Worm (Caenorhabditis elegans): ENCODE measurements around the gene R05G6.3.
A peak's percentile ranks its signal among the peaks of the same experiment; 100 is the strongest.

Gene R05G6.3

ce11 chrIV:7477697-7478096 is 38.7 kb upstream of the R05G6.3 start (continued):
- TF ChIP-seq hmg-20 (GFP tag; IDR thresholded peaks at IDR 0.05) (no peak), madf-10 (tag; optimal IDR thresholded peaks at IDR 0.05) (no peak), zfh-2 (GFP tag; conservative IDR thresholded peaks at IDR 0.05) (no peak), snpc-1.3 (tag; optimal IDR thresholded peaks at IDR 0.05; ENCODE audit: insufficient read depth) (peak; percentile 50), lin-40 (tag; optimal IDR thresholded peaks at IDR 0.05) (no peak), lir-1 (GFP tag; conservative IDR thresholded peaks at IDR 0.05) (peak; percentile 48; the same call in 1 of the 2 replicates), dpff-1 (tag; optimal IDR thresholded peaks at IDR 0.05) (no peak), egrh-3 (GFP tag; IDR thresholded peaks at IDR 0.05) (no peak), rec-8 (tag; optimal IDR thresholded peaks at IDR 0.05) (no peak), repo-1 (tag; optimal IDR thresholded peaks at IDR 0.05) (no peak), Y67H2A.10 (GFP tag; conservative IDR thresholded peaks at IDR 0.05) (peak; percentile 56; the same call in 1 of the 2 replicates), B0261.1 (tag; optimal IDR thresholded peaks at IDR 0.05) (no peak), F52B5.7 (tag; optimal IDR thresholded peaks at IDR 0.05) (no peak), dox-1 (GFP tag; IDR thresholded peaks at IDR 0.05) (peak; percentile 88), pbrm-1 (GFP tag; IDR thresholded peaks at IDR 0.05) (peak; percentile 90), K12H6.12 (tag; optimal IDR thresholded peaks at IDR 0.05) (no peak), gei-17 (GFP tag; optimal IDR thresholded peaks at IDR 0.05) (no peak), aptf-2 (GFP tag; conservative IDR thresholded peaks at IDR 0.05) (no peak), unc-130 (GFP tag; optimal IDR thresholded peaks at IDR 0.05) (peak; percentile 79), hlh-12 (tag; optimal IDR thresholded peaks at IDR 0.05) (no peak), chd-7 (tag; optimal IDR thresholded peaks at IDR 0.05) (no peak), hsf-1 (GFP tag; IDR thresholded peaks at IDR 0.05) (peak; percentile 73; the same call in 1 of the 2 replicates), tbx-9 (tag; optimal IDR thresholded peaks at IDR 0.05; ENCODE audit: borderline replicate concordance) (no peak), nhr-80 (tag; optimal IDR thresholded peaks at IDR 0.05) (no peak), mel-28 (tag; optimal IDR thresholded peaks at IDR 0.05; ENCODE audit: borderline replicate concordance) (no peak), die-1 (tag; optimal IDR thresholded peaks at IDR 0.05) (no peak), F49E8.2 (tag; optimal IDR thresholded peaks at IDR 0.05; ENCODE audit: insufficient read depth) (peak; percentile 84), B0035.1 (tag; optimal IDR thresholded peaks at IDR 0.05) (no peak), let-607 (tag; optimal IDR thresholded peaks at IDR 0.05) (no peak), lag-1 (GFP tag; IDR thresholded peaks at IDR 0.05) (no peak), atf-7 (tag; optimal IDR thresholded peaks at IDR 0.05) (no peak), ets-4 (GFP tag; optimal IDR thresholded peaks at IDR 0.05) (no peak), nhr-120 (GFP tag; IDR thresholded peaks at IDR 0.05) (no peak), tbp1 (GFP tag; optimal IDR thresholded peaks at IDR 0.05) (peak; percentile 69), ceh-100 (GFP tag; IDR thresholded peaks at IDR 0.05) (no peak), B0336.3 (GFP tag; IDR thresholded peaks at IDR 0.05) (0 out of 2 replicates have a peak, but pooled peaks have one; percentile 17), Y56A3A.18 (GFP tag; IDR thresholded peaks at IDR 0.05) (no peak), nhr-90 (tag; optimal IDR thresholded peaks at IDR 0.05) (no peak), pha-4 (tag; optimal IDR thresholded peaks at IDR 0.05) (no peak), mcd-1 (GFP tag; IDR thresholded peaks at IDR 0.05) (peak; percentile 54; the same call in 1 of the 2 replicates), ceh-58 (GFP tag; IDR thresholded peaks at IDR 0.05) (no peak), xnd-1 (tag; optimal IDR thresholded peaks at IDR 0.05) (peak; percentile 95), zim-3 (tag; optimal IDR thresholded peaks at IDR 0.05) (no peak), rcor-1 (GFP tag; IDR thresholded peaks at IDR 0.05) (peak; percentile 80), attf-6 (GFP tag; IDR thresholded peaks at IDR 0.05) (no peak), K11D2.4 (GFP tag; IDR thresholded peaks at IDR 0.05) (no peak), mes-4 (tag; optimal IDR thresholded peaks at IDR 0.05) (no peak), somi-1 (GFP tag; optimal IDR thresholded peaks at IDR 0.05) (no peak), nfyb-1 (GFP tag; IDR thresholded peaks at IDR 0.05) (no peak)
